Worm (Caenorhabditis elegans): ENCODE measurements around the gene F59C12.3.

DNA sequence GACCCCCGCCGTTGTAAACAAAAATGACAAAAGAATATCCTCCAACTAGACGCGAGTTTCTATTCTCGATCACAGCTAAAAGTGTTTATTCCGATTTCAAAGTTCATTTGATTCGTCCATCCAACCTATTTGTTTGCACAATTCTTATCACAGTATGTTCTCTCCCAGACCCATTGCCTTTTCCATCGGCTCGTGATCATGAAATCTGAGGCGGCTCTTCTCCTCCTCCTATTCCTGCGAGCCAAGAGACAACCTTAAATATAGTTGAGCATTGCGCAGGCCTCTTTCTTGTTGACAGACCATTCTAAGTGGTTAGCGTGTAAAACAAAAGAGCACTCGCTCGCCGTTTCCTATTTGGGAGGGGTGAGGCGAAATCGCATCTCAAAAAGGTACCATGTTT is 12.4 kb downstream of the F59C12.3 start:
- TF ChIP-seq ref-1 (GFP tag; conservative IDR thresholded peaks at IDR 0.05): no peak
- TF ChIP-seq med-1 (GFP tag; optimal IDR thresholded peaks at IDR 0.05; ENCODE audit: insufficient read depth): no peak
- TF ChIP-seq ztf-23 (GFP tag; IDR thresholded peaks at IDR 0.05): no peak
- TF ChIP-seq ztf-29 (GFP tag; IDR thresholded peaks at IDR 0.05): no peak
- TF ChIP-seq flt-1 (GFP tag; IDR thresholded peaks at IDR 0.05): no peak
- TF ChIP-seq klf-2 (GFP tag; conservative IDR thresholded peaks at IDR 0.05): no peak
- TF ChIP-seq cog-1 (tag; optimal IDR thresholded peaks at IDR 0.05): no peak
- TF ChIP-seq T22C8.4 (GFP tag; IDR thresholded peaks at IDR 0.05): no peak
- no peak for TF ChIP-seq tab-1 (GFP tag; IDR thresholded peaks at IDR 0.05)
